Worm (Caenorhabditis elegans) whole organism, L4 larva: ENCODE data around the gene twk-43.
A peak's percentile ranks its signal among the peaks of the same experiment; 100 is the strongest.

ENCODE experiments used
- D1046.2 ChIP-seq: fragments of 200-800 bp; sonication (Bioruptor generic); IDR thresholded peaks from 2 replicates; pipeline ENCODE4 v1.3.6; 2022; ENCODE audit warnings: missing genetic modification characterization, missing compliant biosample characterization
- T26A8.4 ChIP-seq: fragments of 200-800 bp; sonication (Bioruptor generic); IDR thresholded peaks from 2 replicates; pipeline ENCODE4 v1.3.6; 2022; ENCODE audit warnings: missing genetic modification characterization, missing compliant biosample characterization
- Y105C5A.15 ChIP-seq: fragments of 200-800 bp; sonication (Bioruptor generic); IDR thresholded peaks from 2 replicates; pipeline ENCODE4 v1.3.6; 2022; ENCODE audit warnings: missing genetic modification characterization, missing compliant biosample characterization
- aha-1 ChIP-seq: fragments of 150-350 bp; peaks from one replicate; lab custom pipeline; 2014; ENCODE audit warnings: missing biosample characterization, missing genetic modification characterization
- ceh-62 ChIP-seq: sonication (generic microtip); optimal IDR thresholded peaks from 2 replicates; lab custom pipeline; 2017; ENCODE audit warnings: missing biosample characterization, missing genetic modification characterization
- ctbp-1 ChIP-seq: fragments of 200-800 bp; sonication (Bioruptor generic); IDR thresholded peaks from 2 replicates; pipeline ENCODE4 v1.3.6; 2022; ENCODE audit warnings: missing genetic modification reagents, missing genetic modification characterization, missing compliant biosample characterization
- daf-16 ChIP-seq, 3 experiments: sonication (generic microtip); optimal IDR thresholded peaks; 2 replicates each; lab custom pipeline; 2016 to 2017; ENCODE audit warnings: missing genetic modification characterization in 3 of 3, missing genetic modification reagents in 3 of 3, mild to moderate bottlenecking in 2 of 3, missing compliant biosample characterization in 2 of 3, missing biosample characterization in 1 of 3, moderate library complexity in 1 of 3
- daf-8 ChIP-seq: fragments of 200-800 bp; sonication (Bioruptor generic); IDR thresholded peaks from 2 replicates; pipeline ENCODE4 v1.3.6; 2022; ENCODE audit warnings: missing genetic modification characterization, missing compliant biosample characterization
- dmd-6 ChIP-seq: fragments of 200-800 bp; sonication (Bioruptor generic); IDR thresholded peaks from 2 replicates; pipeline ENCODE4 v1.3.6; 2022; ENCODE audit warnings: missing genetic modification reagents, missing genetic modification characterization, missing compliant biosample characterization
- dmd-8 ChIP-seq: fragments of 200-800 bp; sonication (Bioruptor generic); IDR thresholded peaks from 2 replicates; pipeline ENCODE4 v1.3.6; 2022; ENCODE audit warnings: missing genetic modification characterization, missing compliant biosample characterization
- dpl-1 ChIP-seq: fragments of 150-350 bp; optimal IDR thresholded peaks from 2 replicates; lab custom pipeline; 2014; ENCODE audit warnings: missing biosample characterization, missing genetic modification reagents, missing genetic modification characterization
- dve-1 ChIP-seq: sonication (generic microtip); optimal IDR thresholded peaks from 2 replicates; lab custom pipeline; 2017; ENCODE audit warnings: antibody characterized with exemption, mild to moderate bottlenecking, missing genetic modification characterization, missing compliant biosample characterization; ENCODE audit not compliant: insufficient read depth
- egl-43 ChIP-seq: fragments of 200-800 bp; sonication (Bioruptor generic); IDR thresholded peaks from 2 replicates; pipeline ENCODE4 v1.3.6; 2022; ENCODE audit warnings: missing genetic modification reagents, missing genetic modification characterization, missing compliant biosample characterization
- hlh-11 ChIP-seq: fragments of 200-800 bp; sonication (Bioruptor generic); optimal IDR thresholded peaks from 2 replicates; lab custom pipeline; 2018; ENCODE audit warnings: mild to moderate bottlenecking, missing genetic modification characterization, missing compliant biosample characterization
- hlh-30 ChIP-seq: sonication (generic microtip); optimal IDR thresholded peaks from 2 replicates; lab custom pipeline; 2017; ENCODE audit warnings: antibody characterized with exemption, mild to moderate bottlenecking, missing genetic modification characterization, missing compliant biosample characterization; ENCODE audit not compliant: insufficient read depth
- hmg-1.1 ChIP-seq: fragments of 200-800 bp; sonication (Bioruptor generic); IDR thresholded peaks from 2 replicates; pipeline ENCODE4 v1.3.6; 2022; ENCODE audit warnings: missing genetic modification reagents, missing genetic modification characterization, missing compliant biosample characterization
- lim-7 ChIP-seq: fragments of 200-800 bp; sonication (Bioruptor generic); IDR thresholded peaks from 2 replicates; pipeline ENCODE4 v1.3.6; 2022; ENCODE audit warnings: missing genetic modification characterization, missing compliant biosample characterization
- lin-29 ChIP-seq: fragments of 200-800 bp; sonication (Bioruptor generic); IDR thresholded peaks from 2 replicates; pipeline ENCODE4 v1.3.6; 2022; ENCODE audit warnings: missing genetic modification reagents, missing genetic modification characterization, missing compliant biosample characterization
- mep-1 ChIP-seq: fragments of 150-350 bp; sonication (generic microtip); optimal IDR thresholded peaks from 3 replicates; lab custom pipeline; 2014; ENCODE audit warnings: missing biosample characterization, missing genetic modification characterization
- mxl-3 ChIP-seq: fragments of 200-800 bp; sonication (Bioruptor generic); optimal IDR thresholded peaks from 2 replicates; lab custom pipeline; 2018; ENCODE audit warnings: mild to moderate bottlenecking, missing genetic modification characterization, missing compliant biosample characterization
- nhr-28 ChIP-seq: fragments of 150-350 bp; optimal IDR thresholded peaks from 2 replicates; lab custom pipeline; 2014; ENCODE audit warnings: missing biosample characterization, missing genetic modification characterization
- nhr-41 ChIP-seq: fragments of 200-800 bp; sonication (Bioruptor generic); IDR thresholded peaks from 2 replicates; pipeline ENCODE4 v1.3.6; 2022; ENCODE audit warnings: missing genetic modification reagents, missing genetic modification characterization, missing compliant biosample characterization
- nhr-48 ChIP-seq: sonication (generic microtip); optimal IDR thresholded peaks from 2 replicates; lab custom pipeline; 2016; ENCODE audit warnings: mild to moderate bottlenecking, missing genetic modification characterization, missing compliant biosample characterization
- nhr-76 ChIP-seq: fragments of 150-350 bp; optimal IDR thresholded peaks from 2 replicates; lab custom pipeline; 2014; ENCODE audit warnings: missing biosample characterization, missing genetic modification characterization
- pqm-1 ChIP-seq: sonication (generic microtip); optimal IDR thresholded peaks from 2 replicates; lab custom pipeline; 2017; ENCODE audit warnings: missing biosample characterization, missing genetic modification characterization
- rbr-2 ChIP-seq: sonication (generic microtip); optimal IDR thresholded peaks from 2 replicates; lab custom pipeline; 2016; ENCODE audit warnings: missing genotype, missing genetic modification characterization, missing compliant biosample characterization
- set-16 ChIP-seq: fragments of 200-800 bp; sonication (Bioruptor generic); IDR thresholded peaks from 2 replicates; pipeline ENCODE4 v1.3.6; 2022; ENCODE audit warnings: missing genetic modification reagents, missing genetic modification characterization, missing compliant biosample characterization
- snpc-1.2 ChIP-seq: fragments of 200-800 bp; sonication (Bioruptor generic); IDR thresholded peaks from 2 replicates; pipeline ENCODE4 v1.3.6; 2022; ENCODE audit warnings: missing genetic modification reagents, missing genetic modification characterization, missing compliant biosample characterization
- tra-1 ChIP-seq: fragments of 200-800 bp; sonication (Bioruptor generic); IDR thresholded peaks from 2 replicates; pipeline ENCODE4 v1.3.6; 2022; ENCODE audit warnings: missing genetic modification reagents, missing genetic modification characterization, missing compliant biosample characterization
- zfp-3 ChIP-seq: fragments of 200-800 bp; sonication (Bioruptor generic); conservative IDR thresholded peaks from 2 replicates; pipeline ENCODE4 v1.3.6; 2022; ENCODE audit warnings: missing genetic modification reagents, missing genetic modification characterization, missing compliant biosample characterization
- zip-2 ChIP-seq: fragments of 150-350 bp; optimal IDR thresholded peaks from 2 replicates; lab custom pipeline; 2014; ENCODE audit warnings: missing biosample characterization, missing genetic modification characterization

The twk-43 gene

DNA sequence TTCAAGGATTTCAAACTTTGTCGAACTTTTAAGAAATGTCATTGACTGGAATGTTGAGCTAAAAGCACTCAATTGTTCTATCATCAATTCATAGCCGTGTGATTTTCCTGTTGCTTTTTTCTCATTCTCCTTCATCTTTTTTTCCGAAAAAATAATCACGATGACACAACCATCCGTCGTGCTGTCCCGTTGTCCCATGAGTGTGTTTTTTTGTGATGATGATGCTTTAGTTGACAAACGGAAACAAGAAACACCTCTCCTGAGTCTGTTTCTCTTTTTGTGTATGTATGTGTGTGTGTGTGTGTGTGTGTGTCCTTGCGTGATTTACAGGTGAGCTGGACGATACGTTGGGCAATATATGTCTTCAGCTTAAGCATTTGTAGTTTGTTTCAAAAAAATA is 45.6 kb upstream of the twk-43 start:
- TF ChIP-seq zip-2 (tag; lab: Kevin White, UChicago) (no peak), tra-1 (GFP tag; lab: Robert Waterston, UW) (0 out of 2 replicates have a peak, but pooled peaks have one; percentile 15), ceh-62 (tag; lab: Kevin White, UChicago) (no peak), nhr-28 (tag; lab: Kevin White, UChicago) (peak; percentile 19), aha-1 (tag; lab: Kevin White, UChicago) (peak; percentile 89), hlh-30 (peak; percentile 74), daf-16 (GFP tag; optimal IDR thresholded peaks at IDR 0.05; lab: Kevin White, UChicago) (peak in 1 of 2 experiments; percentile 84), daf-16 (tag; optimal IDR thresholded peaks at IDR 0.05; lab: Kevin White, UChicago) (no peak)

DNA sequence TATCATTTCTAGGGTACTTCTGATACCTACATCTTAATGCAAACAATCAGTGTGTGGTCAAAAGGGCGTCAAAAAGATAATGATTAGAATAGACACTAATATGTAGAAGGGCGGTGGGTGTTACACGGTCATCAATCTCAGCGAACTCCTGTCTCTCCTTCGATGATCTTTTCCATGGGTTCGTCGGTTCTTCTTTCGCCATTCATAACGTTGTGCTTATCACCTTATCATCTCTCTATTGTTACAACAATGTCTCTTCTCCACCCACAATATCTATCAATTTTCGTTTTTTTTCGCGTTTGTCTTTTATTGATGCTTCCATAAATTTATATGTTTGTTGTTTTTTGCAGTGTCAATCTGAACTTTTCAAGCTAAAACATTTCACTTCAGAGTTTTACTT is 44.6 kb upstream of the twk-43 start, which contains the start of gene ceh-79:
Gene ceh-79, plus strand, starts transcription at position 391 of the 400 bp plus-strand sequence.
- no peak for TF ChIP-seq nhr-76 (tag; lab: Kevin White, UChicago)
- peak; percentile 36 for TF ChIP-seq pqm-1 (tag; lab: Kevin White, UChicago)
- TF ChIP-seq egl-43 (GFP tag; lab: Robert Waterston, UW): no peak
- TF ChIP-seq hlh-30: peak; percentile 28
- peak; percentile 35 for TF ChIP-seq hlh-11 (tag; lab: Kevin White, UChicago)
- TF ChIP-seq nhr-48: no peak
- peak; percentile 3 for TF ChIP-seq dve-1 (tag; lab: Kevin White, UChicago)
- TF ChIP-seq nhr-28 (tag; lab: Kevin White, UChicago): peak; percentile 59
- peak; percentile 1 for TF ChIP-seq mxl-3 (GFP tag; lab: Kevin White, UChicago)

DNA sequence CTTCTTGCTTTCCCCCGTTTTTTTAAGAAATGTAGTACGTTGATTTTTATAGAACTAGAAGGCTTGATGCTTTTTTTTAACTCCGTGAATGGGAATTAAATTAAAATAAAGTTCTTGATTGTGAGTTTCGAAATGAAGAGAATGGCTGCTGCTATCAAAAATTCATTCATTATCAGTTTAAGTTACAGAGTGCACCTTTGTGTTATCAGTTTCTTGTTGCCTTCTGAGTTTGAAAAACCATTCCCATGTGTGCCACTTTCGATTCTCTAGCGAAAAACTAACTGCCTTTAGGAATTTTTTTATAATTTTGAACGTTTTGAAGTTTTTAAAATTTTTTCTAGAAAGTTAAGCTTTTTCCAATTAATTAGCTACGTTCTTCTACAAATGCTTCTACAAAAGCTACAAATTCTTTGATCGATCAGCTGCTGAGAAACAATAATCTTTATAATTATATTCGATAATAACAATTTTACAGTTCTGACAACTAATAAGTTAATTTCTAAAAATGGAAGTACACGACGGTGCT is 41.4 kb upstream of the twk-43 start, which contains the start of gene C26E1.2:
Gene C26E1.2, plus strand, starts transcription at position 476 of the 526 bp plus-strand sequence.
- TF ChIP-seq dmd-6 (GFP tag; lab: Robert Waterston, UW) (peak; percentile 37; the same call in 1 of the 2 replicates), hlh-11 (tag; lab: Kevin White, UChicago) (peak; percentile 45), daf-16 (GFP tag; optimal IDR thresholded peaks at IDR 0.05; lab: Kevin White, UChicago) (no peak), daf-16 (tag; optimal IDR thresholded peaks at IDR 0.05; lab: Kevin White, UChicago) (peak; percentile 55), pqm-1 (tag; lab: Kevin White, UChicago) (peak; percentile 91), lin-29 (GFP tag; lab: Robert Waterston, UW) (no peak), dve-1 (tag; lab: Kevin White, UChicago) (peak; percentile 12), nhr-28 (tag; lab: Kevin White, UChicago) (peak; percentile 75), ctbp-1 (GFP tag; lab: Robert Waterston, UW) (no peak), nhr-41 (no peak)

DNA sequence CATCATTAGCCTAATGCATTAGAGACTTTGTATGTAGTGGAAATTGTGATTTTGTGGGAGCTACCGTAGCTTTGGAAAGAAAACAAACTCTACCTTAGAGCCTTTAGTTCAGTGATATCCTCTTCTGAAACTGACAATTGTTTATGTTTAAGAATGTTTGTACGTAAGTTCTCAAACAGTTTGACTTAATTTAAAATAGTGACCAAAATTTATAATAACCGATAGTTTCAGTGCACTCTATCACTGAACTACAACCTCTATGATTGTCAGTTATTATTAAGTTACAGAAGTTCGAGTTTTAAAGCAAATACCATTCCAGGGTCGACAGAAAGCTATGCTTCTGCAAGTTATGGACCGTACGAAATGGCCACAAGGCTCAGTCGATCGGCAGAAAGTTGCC is 37.5 kb upstream of the twk-43 start, which contains the start of gene C50B6.1:
Gene C50B6.1, plus strand, starts transcription at position 301 of the 400 bp plus-strand sequence.
- TF ChIP-seq dpl-1 (GFP tag; lab: Kevin White, UChicago) (no peak), hmg-1.1 (GFP tag; lab: Robert Waterston, UW) (no peak), T26A8.4 (GFP tag; lab: Robert Waterston, UW) (no peak), nhr-76 (tag; lab: Kevin White, UChicago) (no peak), dmd-8 (GFP tag; lab: Robert Waterston, UW) (no peak), dve-1 (tag; lab: Kevin White, UChicago) (no peak), tra-1 (GFP tag; lab: Robert Waterston, UW) (no peak), D1046.2 (GFP tag; lab: Robert Waterston, UW) (no peak), set-16 (GFP tag; lab: Robert Waterston, UW) (no peak), Y105C5A.15 (no peak), lim-7 (GFP tag; lab: Robert Waterston, UW) (no peak), zfp-3 (no peak), egl-43 (GFP tag; lab: Robert Waterston, UW) (no peak), rbr-2 (tag; lab: Kevin White, UChicago) (no peak), mep-1 (no peak), daf-8 (GFP tag; lab: Robert Waterston, UW) (no peak), zip-2 (tag; lab: Kevin White, UChicago) (no peak), snpc-1.2 (GFP tag; lab: Robert Waterston, UW) (no peak)
- TF ChIP-seq, all 104 proteins: peak for 0
